Worm (Caenorhabditis elegans) whole organism, L1 larva: ENCODE results near the gene map-1.

ENCODE experiments used
- C16A3.4 ChIP-seq: fragments of 150-350 bp; optimal IDR thresholded peaks from 2 replicates; lab custom pipeline; 2014; ENCODE audit warnings: missing biosample characterization, missing genetic modification characterization
- F16B12.6 ChIP-seq: fragments of 150-350 bp; optimal IDR thresholded peaks from 2 replicates; lab custom pipeline; 2014; ENCODE audit warnings: missing biosample characterization, missing genetic modification characterization
- aha-1 ChIP-seq: fragments of 150-350 bp; optimal IDR thresholded peaks from 2 replicates; lab custom pipeline; 2014; ENCODE audit warnings: missing biosample characterization, missing genetic modification characterization
- ceh-63 ChIP-seq: fragments of 200-800 bp; sonication (Bioruptor generic); optimal IDR thresholded peaks from 2 replicates; lab custom pipeline; 2018; ENCODE audit warnings: mild to moderate bottlenecking, missing genetic modification characterization, missing compliant biosample characterization
- ceh-8 ChIP-seq: fragments of 200-800 bp; sonication (Bioruptor generic); optimal IDR thresholded peaks from 2 replicates; lab custom pipeline; 2018; ENCODE audit warnings: mild to moderate bottlenecking, missing genetic modification characterization, moderate library complexity, missing compliant biosample characterization
- ceh-88 ChIP-seq: fragments of 200-800 bp; sonication (Bioruptor generic); IDR thresholded peaks from 2 replicates; pipeline ENCODE4 v1.3.6; 2022; ENCODE audit warnings: missing genetic modification characterization, missing compliant biosample characterization
- ces-1 ChIP-seq: fragments of 150-350 bp; optimal IDR thresholded peaks from 2 replicates; lab custom pipeline; 2014; ENCODE audit warnings: missing biosample characterization, missing genetic modification reagents, missing genetic modification characterization
- dpl-1 ChIP-seq, 3 experiments: fragments of 150-350 bp in 2 of 3; sonication (generic microtip) in 1 of 3; optimal IDR thresholded peaks; 2 replicates each; lab custom pipeline; 2014 to 2017; ENCODE audit warnings: missing biosample characterization in 3 of 3, missing genetic modification characterization in 3 of 3, missing genetic modification reagents in 3 of 3
- efl-1 ChIP-seq, 4 experiments: fragments of 150-350 bp; optimal IDR thresholded peaks in 3 of 4; peaks in 1 of 4; 1 replicate in 1 of 4; 2 replicates in 3 of 4; lab custom pipeline; 2014; ENCODE audit warnings: missing biosample characterization in 2 of 4, missing genetic modification characterization in 2 of 4, missing genetic modification reagents in 2 of 4
- elt-3 ChIP-seq, 6 experiments: fragments of 150-350 bp in 1 of 6; sonication (generic microtip); optimal IDR thresholded peaks; 2 replicates each; lab custom pipeline; 2017 to 2018; ENCODE audit warnings: missing biosample characterization in 6 of 6, missing genetic modification characterization in 6 of 6, inconsistent platforms in 1 of 6
- ets-5 ChIP-seq: fragments of 200-800 bp; sonication (Bioruptor generic); IDR thresholded peaks from 2 replicates; pipeline ENCODE4 v1.3.6; 2022; ENCODE audit warnings: missing genetic modification characterization, missing compliant biosample characterization
- fos-1 ChIP-seq: fragments of 150-350 bp; optimal IDR thresholded peaks from 2 replicates; lab custom pipeline; 2014; ENCODE audit warnings: missing biosample characterization, missing genetic modification characterization
- hlh-17 ChIP-seq: fragments of 200-800 bp; sonication (Bioruptor generic); optimal IDR thresholded peaks from 2 replicates; lab custom pipeline; 2018; ENCODE audit warnings: missing genetic modification characterization, mild to moderate bottlenecking, missing compliant biosample characterization, moderate library complexity, borderline replicate concordance
- hpl-2 ChIP-seq: fragments of 150-350 bp; optimal IDR thresholded peaks from 2 replicates; lab custom pipeline; 2014; ENCODE audit warnings: missing biosample characterization, missing genetic modification reagents, missing genetic modification characterization
- irx-1 ChIP-seq: sonication (generic microtip); optimal IDR thresholded peaks from 2 replicates; lab custom pipeline; 2016; ENCODE audit warnings: missing genetic modification characterization, missing compliant biosample characterization
- isw-1 ChIP-seq: fragments of 200-800 bp; sonication (Bioruptor generic); IDR thresholded peaks from 2 replicates; pipeline ENCODE4 v1.3.6; 2022; ENCODE audit warnings: missing genetic modification characterization, missing compliant biosample characterization
- lin-39 ChIP-seq: fragments of 150-350 bp; optimal IDR thresholded peaks from 2 replicates; lab custom pipeline; 2014; ENCODE audit warnings: missing biosample characterization, missing genetic modification reagents, missing genetic modification characterization
- lsy-2 ChIP-seq, 2 experiments: fragments of 150-350 bp; optimal IDR thresholded peaks; 2 replicates each; lab custom pipeline; 2014; ENCODE audit warnings: missing biosample characterization in 2 of 2, missing genetic modification characterization in 2 of 2
- mab-9 ChIP-seq: fragments of 200-800 bp; sonication (Bioruptor generic); IDR thresholded peaks from 2 replicates; pipeline ENCODE4 v1.3.6; 2022; ENCODE audit warnings: missing genetic modification reagents, missing genetic modification characterization, missing compliant biosample characterization
- mef-2 ChIP-seq: fragments of 150-350 bp; optimal IDR thresholded peaks from 2 replicates; lab custom pipeline; 2014; ENCODE audit warnings: missing biosample characterization, missing genetic modification characterization
- mep-1 ChIP-seq: fragments of 150-350 bp; optimal IDR thresholded peaks from 2 replicates; lab custom pipeline; 2014; ENCODE audit warnings: missing biosample characterization, missing genetic modification characterization
- nhr-19 ChIP-seq: fragments of 200-800 bp; sonication (Bioruptor generic); conservative IDR thresholded peaks from 2 replicates; pipeline ENCODE4 v1.3.6; 2022; ENCODE audit warnings: missing genetic modification characterization, missing compliant biosample characterization
- nhr-20 ChIP-seq: sonication (generic microtip); optimal IDR thresholded peaks from 2 replicates; lab custom pipeline; 2016; ENCODE audit warnings: mild to moderate bottlenecking, missing genetic modification characterization, missing compliant biosample characterization
- nhr-237 ChIP-seq: fragments of 150-350 bp; optimal IDR thresholded peaks from 2 replicates; lab custom pipeline; 2014; ENCODE audit warnings: missing biosample characterization, missing genetic modification characterization
- nhr-28 ChIP-seq: fragments of 150-350 bp; optimal IDR thresholded peaks from 2 replicates; lab custom pipeline; 2014; ENCODE audit warnings: missing biosample characterization, missing genetic modification characterization
- nhr-71 ChIP-seq: sonication (generic microtip); optimal IDR thresholded peaks from 2 replicates; lab custom pipeline; 2016; ENCODE audit warnings: mild to moderate bottlenecking, missing genetic modification characterization, moderate library complexity, missing compliant biosample characterization
- nhr-76 ChIP-seq: sonication (generic microtip); optimal IDR thresholded peaks from 2 replicates; lab custom pipeline; 2017; ENCODE audit warnings: missing biosample characterization, missing genetic modification characterization
- nhr-77 ChIP-seq: fragments of 150-350 bp; optimal IDR thresholded peaks from 2 replicates; lab custom pipeline; 2014; ENCODE audit warnings: missing biosample characterization, missing genetic modification characterization
- nhr-85 ChIP-seq: sonication (generic microtip); peaks from one replicate; lab custom pipeline; 2016; ENCODE audit warnings: missing genetic modification characterization, inconsistent platforms, missing compliant biosample characterization
- nhr-90 ChIP-seq: sonication (generic microtip); optimal IDR thresholded peaks from 2 replicates; lab custom pipeline; 2016; ENCODE audit warnings: mild to moderate bottlenecking, missing genetic modification characterization, missing compliant biosample characterization; ENCODE audit not compliant: poor library complexity
- pag-3 ChIP-seq: sonication (generic microtip); optimal IDR thresholded peaks from 2 replicates; lab custom pipeline; 2017; ENCODE audit warnings: missing genetic modification characterization, mild to moderate bottlenecking, missing compliant biosample characterization, antibody characterized with exemption, borderline replicate concordance; ENCODE audit not compliant: insufficient read depth
- pax-3 ChIP-seq: fragments of 200-800 bp; sonication (Bioruptor generic); optimal IDR thresholded peaks from 2 replicates; lab custom pipeline; 2018; ENCODE audit warnings: mild to moderate bottlenecking, missing genetic modification characterization, moderate library complexity, missing compliant biosample characterization
- rnt-1 ChIP-seq: sonication (generic microtip); optimal IDR thresholded peaks from 2 replicates; lab custom pipeline; 2016; ENCODE audit warnings: mild to moderate bottlenecking, missing genetic modification characterization, moderate library complexity, missing compliant biosample characterization
- snu-23 ChIP-seq: sonication (generic microtip); optimal IDR thresholded peaks from 2 replicates; lab custom pipeline; 2016; ENCODE audit warnings: missing genetic modification characterization, missing compliant biosample characterization
- sptf-1 ChIP-seq: fragments of 150-350 bp; optimal IDR thresholded peaks from 2 replicates; lab custom pipeline; 2014; ENCODE audit warnings: missing biosample characterization, missing genetic modification characterization
- swsn-7 ChIP-seq: sonication (generic microtip); optimal IDR thresholded peaks from 2 replicates; lab custom pipeline; 2016; ENCODE audit warnings: missing genetic modification characterization, missing compliant biosample characterization
- unc-130 ChIP-seq: fragments of 150-350 bp; optimal IDR thresholded peaks from 2 replicates; lab custom pipeline; 2017; ENCODE audit warnings: missing biosample characterization, missing genetic modification characterization, inconsistent platforms
- unc-30 ChIP-seq: sonication (generic microtip); optimal IDR thresholded peaks from 2 replicates; lab custom pipeline; 2017; ENCODE audit warnings: missing biosample characterization, missing genetic modification characterization
- unc-62 ChIP-seq: fragments of 150-350 bp; optimal IDR thresholded peaks from 2 replicates; lab custom pipeline; 2014; ENCODE audit warnings: missing biosample characterization, missing genetic modification reagents, missing genetic modification characterization
- unc-86 ChIP-seq: sonication (generic microtip); optimal IDR thresholded peaks from 2 replicates; lab custom pipeline; 2016; ENCODE audit warnings: missing genetic modification characterization, missing compliant biosample characterization
- unc-98 ChIP-seq: fragments of 200-800 bp; sonication (Bioruptor generic); IDR thresholded peaks from 2 replicates; pipeline ENCODE4 v1.3.6; 2022; ENCODE audit warnings: missing genetic modification characterization, missing compliant biosample characterization
- vab-15 ChIP-seq: sonication (generic microtip); optimal IDR thresholded peaks from 2 replicates; lab custom pipeline; 2017; ENCODE audit warnings: missing genotype, mild to moderate bottlenecking, missing genetic modification characterization, missing compliant biosample characterization
- ztf-4 ChIP-seq: fragments of 150-350 bp; optimal IDR thresholded peaks from 2 replicates; lab custom pipeline; 2014; ENCODE audit warnings: missing biosample characterization, missing genetic modification characterization

Gene map-1

DNA sequence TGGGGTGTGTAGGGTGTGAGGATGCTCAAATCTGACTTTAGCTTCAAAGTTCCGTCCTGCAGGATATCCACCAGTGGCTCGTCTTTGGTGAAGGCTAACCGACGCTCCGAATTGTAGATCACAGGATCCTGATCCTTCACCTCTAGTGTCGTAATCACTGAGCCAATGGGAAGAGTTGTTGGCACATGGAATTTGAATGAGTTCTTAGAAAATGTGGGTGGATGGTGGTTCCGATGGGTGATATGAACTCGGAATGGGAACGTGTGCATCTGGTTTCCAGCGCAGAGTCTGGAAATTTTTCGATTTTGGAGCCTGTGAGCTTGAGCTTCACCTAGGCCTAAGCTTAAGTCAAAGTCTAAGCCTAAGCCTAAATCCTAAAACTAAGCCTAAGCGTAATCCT is 20.1 kb downstream of the map-1 start:
- TF ChIP-seq sptf-1 (tag; lab: Kevin White, UChicago) (no peak), isw-1 (no peak), unc-30 (no peak), ztf-4 (tag; lab: Kevin White, UChicago) (no peak), F16B12.6 (no peak), fos-1 (tag; lab: Kevin White, UChicago) (no peak), lin-39 (tag; lab: Kevin White, UChicago) (no peak)

- TF ChIP-seq elt-3 (tag; optimal IDR thresholded peaks at IDR 0.05; lab: Kevin White, UChicago) (no peak), nhr-85 (tag; lab: Kevin White, UChicago) (peak; percentile 1)
Measured at ce11 chrIV:3665089-3665488, 21.6 kb downstream of the map-1 start.

- TF ChIP-seq C16A3.4 (no peak), swsn-7 (tag; lab: Kevin White, UChicago) (no peak), nhr-90 (no peak), unc-62 (GFP tag; lab: Kevin White, UChicago) (no peak), mep-1 (no peak), nhr-28 (no peak), mab-9 (no peak), nhr-71 (tag; lab: Kevin White, UChicago) (no peak), ets-5 (no peak), pax-3 (tag; lab: Kevin White, UChicago) (no peak), ces-1 (GFP tag; lab: Kevin White, UChicago) (no peak)
- TF ChIP-seq, all 84 proteins: peak for 0
Measured at ce11 chrIV:3662863-3663262, 23.8 kb downstream of the map-1 start.

DNA sequence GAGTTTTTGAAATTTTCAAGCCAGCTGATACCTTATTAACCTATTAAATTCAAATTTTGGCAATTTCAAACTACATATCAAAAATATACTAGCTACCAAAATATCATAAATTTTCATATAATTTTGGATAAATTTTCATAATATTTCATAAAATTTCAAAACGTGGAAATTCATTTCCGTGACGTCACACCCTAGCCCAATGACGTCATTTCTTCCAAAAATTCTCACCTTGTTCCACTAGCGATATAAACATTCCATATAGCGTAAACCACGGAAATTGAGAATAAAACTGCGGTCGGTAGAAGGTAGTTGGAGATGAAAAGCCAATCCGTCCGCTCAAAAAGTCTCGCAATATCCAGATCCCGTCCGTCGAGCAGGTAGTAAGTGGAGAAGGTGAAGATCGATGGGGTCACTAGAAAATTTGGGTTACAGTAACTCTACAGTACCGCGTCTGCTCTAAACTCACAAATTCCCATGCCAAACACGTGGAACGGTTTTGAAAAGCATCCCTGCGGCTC is 25.5 kb downstream of the map-1 start:
- peak; percentile 31 for TF ChIP-seq nhr-85 (tag; lab: Kevin White, UChicago)
- no peak for TF ChIP-seq ztf-4 (tag; lab: Kevin White, UChicago)
- TF ChIP-seq ceh-88 (GFP tag; lab: Robert Waterston, UW): no peak
- TF ChIP-seq nhr-237: no peak
- no peak for TF ChIP-seq aha-1 (tag; lab: Kevin White, UChicago)
- no peak for TF ChIP-seq efl-1 (optimal IDR thresholded peaks at IDR 0.05; lab: Kevin White, UChicago)
- TF ChIP-seq efl-1 (GFP tag; optimal IDR thresholded peaks at IDR 0.05 in 1 of 2; lab: Kevin White, UChicago): peak in 1 of 2 experiments; percentile 73

DNA sequence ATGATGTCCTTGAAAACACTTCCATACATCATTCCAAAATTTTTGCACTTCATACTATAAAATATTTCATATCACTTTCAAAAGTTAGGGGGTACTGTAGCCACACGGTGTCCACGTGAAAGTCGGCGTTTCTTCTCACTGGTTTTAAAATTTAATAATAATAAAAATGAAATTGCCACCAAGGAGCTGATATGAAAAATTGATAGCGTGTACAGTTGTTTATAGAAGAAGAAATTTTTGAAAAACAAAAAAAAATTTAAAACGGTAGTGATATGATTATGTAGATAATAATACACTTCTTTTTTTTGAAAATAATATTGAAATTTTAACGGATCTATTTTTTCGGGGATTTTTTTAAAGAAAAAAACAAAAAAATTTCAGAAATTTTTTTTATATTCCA is 26.7 kb downstream of the map-1 start:
- TF ChIP-seq efl-1 (optimal IDR thresholded peaks at IDR 0.05; lab: Kevin White, UChicago) (no peak), efl-1 (GFP tag; optimal IDR thresholded peaks at IDR 0.05 in 1 of 2; lab: Kevin White, UChicago) (peak in 1 of 2 experiments; percentile 39), hpl-2 (no peak)

DNA sequence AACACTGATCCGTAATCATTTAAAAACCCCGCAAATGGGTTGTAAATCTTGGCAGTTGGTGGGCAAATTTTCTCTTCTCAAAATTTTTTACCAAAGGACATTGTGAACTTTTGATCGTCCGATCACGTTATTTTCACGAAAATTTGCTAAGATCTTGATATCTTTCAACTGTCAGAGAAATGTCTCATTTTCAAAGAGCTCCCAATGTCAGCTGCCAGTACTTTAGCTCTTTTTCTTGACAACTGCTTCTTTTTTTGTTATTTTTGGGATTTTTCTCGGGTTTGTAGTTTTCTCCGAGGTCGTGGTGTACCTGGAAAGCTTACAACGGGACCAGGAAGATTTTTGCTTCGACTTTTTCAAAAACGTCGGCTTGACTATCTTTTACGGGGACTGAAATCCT is 30.8 kb downstream of the map-1 start:
- TF ChIP-seq vab-15 (tag; lab: Kevin White, UChicago) (no peak), unc-130 (tag; lab: Kevin White, UChicago) (peak; percentile 15), nhr-20 (tag; lab: Kevin White, UChicago) (peak; percentile 40), hlh-17 (GFP tag; lab: Kevin White, UChicago) (no peak), snu-23 (peak; percentile 44), irx-1 (tag; lab: Kevin White, UChicago) (no peak), nhr-237 (no peak), lin-39 (tag; lab: Kevin White, UChicago) (peak; percentile 1), nhr-19 (peak; percentile 77), lsy-2 (tag; optimal IDR thresholded peaks at IDR 0.05; lab: Kevin White, UChicago) (peak; percentile 35 to 57), efl-1 (optimal IDR thresholded peaks at IDR 0.05; lab: Kevin White, UChicago) (peak in 1 of 2 experiments; percentile 4), efl-1 (GFP tag; optimal IDR thresholded peaks at IDR 0.05 in 1 of 2; lab: Kevin White, UChicago) (no peak), ceh-63 (GFP tag; lab: Kevin White, UChicago) (no peak), F16B12.6 (no peak), rnt-1 (tag; lab: Kevin White, UChicago) (peak; percentile 65), unc-98 (peak; percentile 33; the same call in 1 of the 2 replicates), nhr-85 (tag; lab: Kevin White, UChicago) (peak; percentile 4), pag-3 (tag; lab: Kevin White, UChicago) (no peak), nhr-77 (tag; lab: Kevin White, UChicago) (no peak), unc-86 (tag; lab: Kevin White, UChicago) (no peak), mef-2 (peak; percentile 36), nhr-90 (no peak), ceh-8 (no peak), dpl-1 (GFP tag; optimal IDR thresholded peaks at IDR 0.05; lab: Kevin White, UChicago) (no peak), nhr-76 (tag; lab: Kevin White, UChicago) (no peak)
